Worm (Caenorhabditis elegans): ENCODE results near the gene F32D8.4.

F32D8.4 gene

ce11 chrV:10871457-10871861, 21.9 kb downstream of the F32D8.4 start (continued):
- TF ChIP-seq T23F11.4 (GFP tag; optimal IDR thresholded peaks at IDR 0.05): no peak
- no peak for TF ChIP-seq hlh-8 (tag; optimal IDR thresholded peaks at IDR 0.05)
- no peak for TF ChIP-seq ama-1 (optimal IDR thresholded peaks at IDR 0.05)
- no peak for TF ChIP-seq fax-1 (tag; optimal IDR thresholded peaks at IDR 0.05)
- no peak for TF ChIP-seq dmd-4 (tag; optimal IDR thresholded peaks at IDR 0.05; ENCODE audit: borderline replicate concordance)
- TF ChIP-seq ztf-16 (tag; optimal IDR thresholded peaks at IDR 0.05): no peak
- no peak for TF ChIP-seq zip-5 (tag; optimal IDR thresholded peaks at IDR 0.05)
- TF ChIP-seq unc-3 (GFP tag; conservative IDR thresholded peaks at IDR 0.05): no peak
- no peak for TF ChIP-seq unc-3 (tag; optimal IDR thresholded peaks at IDR 0.05)
- peak; percentile 58 for TF ChIP-seq ceh-31 (tag; optimal IDR thresholded peaks at IDR 0.05)
- no peak for TF ChIP-seq elt-4 (tag; optimal IDR thresholded peaks at IDR 0.05)
- TF ChIP-seq gmeb-2 (tag; optimal IDR thresholded peaks at IDR 0.05): no peak
- no peak for TF ChIP-seq rnt-1 (tag; optimal IDR thresholded peaks at IDR 0.05)
- TF ChIP-seq odd-2 (tag; optimal IDR thresholded peaks at IDR 0.05): no peak
- no peak for TF ChIP-seq ahr-1 (tag; optimal IDR thresholded peaks at IDR 0.05)
- TF ChIP-seq ceh-45 (GFP tag; IDR thresholded peaks at IDR 0.05): no peak
- TF ChIP-seq ceh-19 (GFP tag; optimal IDR thresholded peaks at IDR 0.05): no peak
- no peak for TF ChIP-seq elt-2 (tag; optimal IDR thresholded peaks at IDR 0.05)
- TF ChIP-seq pat-9 (tag; optimal IDR thresholded peaks at IDR 0.05): no peak
- peak; percentile 88 for TF ChIP-seq unc-42 (tag; optimal IDR thresholded peaks at IDR 0.05)
- TF ChIP-seq unc-55 (GFP tag; optimal IDR thresholded peaks at IDR 0.05): no peak
- peak; percentile 20 for TF ChIP-seq tbx-2 (tag; optimal IDR thresholded peaks at IDR 0.05)
- TF ChIP-seq ets-4 (tag; optimal IDR thresholded peaks at IDR 0.05): no peak
- TF ChIP-seq ceh-6 (GFP tag; optimal IDR thresholded peaks at IDR 0.05): no peak
- peak; percentile 47 for TF ChIP-seq nfya-1 (tag; optimal IDR thresholded peaks at IDR 0.05)
- TF ChIP-seq Y22D7AL.16 (tag; optimal IDR thresholded peaks at IDR 0.05): no peak
- no peak for TF ChIP-seq hlh-6 (tag; optimal IDR thresholded peaks at IDR 0.05)
- peak; percentile 35 for TF ChIP-seq ceh-14 (tag; optimal IDR thresholded peaks at IDR 0.05)
- no peak for TF ChIP-seq K09A11.1 (tag; optimal IDR thresholded peaks at IDR 0.05; ENCODE audit: insufficient read depth)
- no peak for TF ChIP-seq ref-2 (tag; optimal IDR thresholded peaks at IDR 0.05)
- TF ChIP-seq pag-3 (tag; optimal IDR thresholded peaks at IDR 0.05; ENCODE audit: borderline replicate concordance): no peak
- no peak for TF ChIP-seq lim-6 (tag; optimal IDR thresholded peaks at IDR 0.05)
- TF ChIP-seq eyg-1 (tag; optimal IDR thresholded peaks at IDR 0.05): no peak
- peak; percentile 12 for TF ChIP-seq pros-1 (tag; optimal IDR thresholded peaks at IDR 0.05)
- TF ChIP-seq ceh-22 (tag; optimal IDR thresholded peaks at IDR 0.05): no peak
- TF ChIP-seq che-1 (tag; optimal IDR thresholded peaks at IDR 0.05): no peak
- peak; percentile 22 for TF ChIP-seq sdc-2 (tag; optimal IDR thresholded peaks at IDR 0.05)
- TF ChIP-seq nhr-232 (tag; optimal IDR thresholded peaks at IDR 0.05): no peak
- TF ChIP-seq fkh-6 (tag; optimal IDR thresholded peaks at IDR 0.05): no peak
- TF ChIP-seq pha-2 (tag; optimal IDR thresholded peaks at IDR 0.05): no peak

DNA sequence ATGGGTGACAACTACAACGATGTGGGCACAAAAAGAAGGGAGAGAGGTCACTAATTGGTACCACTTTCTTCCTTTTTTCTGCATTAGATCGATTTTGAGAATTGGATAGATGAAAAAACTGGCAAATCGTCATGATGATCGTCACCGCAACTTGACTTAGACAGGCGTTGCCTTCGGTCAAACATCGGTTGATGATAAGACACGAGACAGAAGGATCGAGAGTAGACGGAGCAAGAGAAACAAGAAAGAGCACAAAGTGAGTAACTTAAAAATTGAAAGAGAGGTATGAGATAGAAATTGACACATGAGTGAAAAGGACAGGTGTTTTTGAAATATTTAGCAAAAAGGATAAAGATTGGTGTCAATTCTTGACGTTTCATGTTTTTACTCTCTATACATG, 23.3 kb downstream of the F32D8.4 start:
- TF ChIP-seq ceh-48 (tag; optimal IDR thresholded peaks at IDR 0.05): no peak
- no peak for TF ChIP-seq sdc-2 (tag; optimal IDR thresholded peaks at IDR 0.05)
- no peak for TF ChIP-seq pha-2 (tag; optimal IDR thresholded peaks at IDR 0.05)
- TF ChIP-seq ceh-6 (GFP tag; optimal IDR thresholded peaks at IDR 0.05): no peak
- TF ChIP-seq madf-2 (tag; optimal IDR thresholded peaks at IDR 0.05): no peak
- no peak for TF ChIP-seq unc-55 (GFP tag; optimal IDR thresholded peaks at IDR 0.05)
- TF ChIP-seq C08G9.2 (tag; optimal IDR thresholded peaks at IDR 0.05): no peak

- TF ChIP-seq lim-6 (tag; optimal IDR thresholded peaks at IDR 0.05) (no peak), hlh-30 (tag; optimal IDR thresholded peaks at IDR 0.05; ENCODE audit: insufficient read depth) (peak; percentile 42), ceh-45 (GFP tag; IDR thresholded peaks at IDR 0.05) (no peak), pax-1 (tag; optimal IDR thresholded peaks at IDR 0.05) (no peak), odd-2 (tag; optimal IDR thresholded peaks at IDR 0.05) (no peak)
These were observed 25.8 kb downstream of the F32D8.4 start for ce11 chrV:10867586-10867985.
